Worm (Caenorhabditis elegans) whole organism, L3 larva: ENCODE results near the gene cyp-33C4.

Experiments used
- egl-27 ChIP-seq: sonication (generic microtip); optimal IDR thresholded peaks from 4 replicates; lab custom pipeline; 2017; ENCODE audit warnings: missing biosample characterization, missing genetic modification reagents, missing genetic modification characterization
- elt-2 ChIP-seq: sonication (generic microtip); optimal IDR thresholded peaks from 2 replicates; lab custom pipeline; 2016; ENCODE audit warnings: missing genetic modification reagents, mild to moderate bottlenecking, missing genetic modification characterization, missing compliant biosample characterization
- unc-62 ChIP-seq: fragments of 150-350 bp; sonication (generic microtip); optimal IDR thresholded peaks from 4 replicates; lab custom pipeline; 2014; ENCODE audit warnings: missing biosample characterization, missing genetic modification reagents, missing genetic modification characterization

DNA sequence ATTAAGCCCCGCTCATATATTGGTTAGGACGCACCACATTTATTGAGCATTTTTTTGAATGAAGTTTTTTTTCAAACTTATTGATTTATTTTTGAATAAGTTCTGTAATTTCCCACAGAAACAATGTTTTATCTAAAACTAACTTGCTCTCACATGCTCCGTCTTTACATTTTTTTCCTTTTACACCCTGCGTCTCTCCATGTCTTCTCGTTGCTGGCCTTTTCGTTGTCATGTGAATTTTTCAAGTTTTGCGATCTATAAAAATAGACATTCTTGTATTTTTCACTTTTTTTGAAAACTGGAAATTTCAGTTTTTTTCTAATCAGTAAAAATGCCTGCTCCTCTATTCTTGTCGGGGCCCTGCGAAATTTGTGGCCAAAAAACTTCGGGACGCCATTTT, 5.0 kb upstream of the cyp-33C4 start, which contains the start of gene nhr-134:
- TF ChIP-seq unc-62 (no peak), elt-2 (tag; lab: Kevin White, UChicago) (peak; percentile 53), egl-27 (tag; lab: Kevin White, UChicago) (no peak)
